Fruit fly (Drosophila melanogaster) whole organism, embryonic: Measurements from ENCODE around the gene CG17906.
A peak's percentile ranks its signal among the peaks of the same experiment; 100 is the strongest.

ENCODE experiments used
- Asciz ChIP-seq: fragments of 200-800 bp; sonication (Bioruptor generic); optimal IDR thresholded peaks from 2 replicates; lab custom pipeline; 2017; ENCODE audit warnings: missing biosample characterization, mild to moderate bottlenecking, missing genetic modification characterization, missing genetic modification reagents
- CG10267 ChIP-seq: fragments of 200-800 bp; sonication (Bioruptor generic); optimal IDR thresholded peaks from 2 replicates; lab custom pipeline; 2018; ENCODE audit warnings: missing biosample characterization, mild to moderate bottlenecking, missing genetic modification characterization, moderate library complexity
- CG10462 ChIP-seq: fragments of 200-800 bp; sonication (Bioruptor generic); optimal IDR thresholded peaks from 2 replicates; lab custom pipeline; 2016; ENCODE audit warnings: missing biosample characterization, missing genetic modification characterization
- CG12391 ChIP-seq: fragments of 200-800 bp; sonication (Bioruptor generic); optimal IDR thresholded peaks from 3 replicates; lab custom pipeline; 2018; ENCODE audit warnings: missing biosample characterization, mild to moderate bottlenecking, missing genetic modification characterization, moderate library complexity
- CG12659 ChIP-seq: fragments of 200-800 bp; sonication (Bioruptor generic); optimal IDR thresholded peaks from 3 replicates; lab custom pipeline; 2017; ENCODE audit warnings: mild to moderate bottlenecking, missing biosample characterization, missing genetic modification reagents, missing genetic modification characterization
- CG12744 ChIP-seq: fragments of 200-800 bp; sonication (Bioruptor generic); optimal IDR thresholded peaks from 2 replicates; lab custom pipeline; 2016; ENCODE audit warnings: missing biosample characterization, missing genetic modification characterization
- CG12769 ChIP-seq: fragments of 200-800 bp; sonication (Bioruptor generic); optimal IDR thresholded peaks from 2 replicates; lab custom pipeline; 2019; ENCODE audit warnings: missing biosample characterization, mild to moderate bottlenecking, missing genetic modification characterization, moderate library complexity
- CG13296 ChIP-seq: fragments of 200-800 bp; sonication (Bioruptor generic); optimal IDR thresholded peaks from 3 replicates; lab custom pipeline; 2018; ENCODE audit warnings: missing biosample characterization, mild to moderate bottlenecking, missing genetic modification characterization
- CG15011 ChIP-seq: fragments of 200-800 bp; sonication (Bioruptor generic); optimal IDR thresholded peaks from 3 replicates; lab custom pipeline; 2018; ENCODE audit warnings: missing biosample characterization, mild to moderate bottlenecking, missing genetic modification characterization
- CG15514 ChIP-seq: fragments of 200-800 bp; sonication (Bioruptor generic); optimal IDR thresholded peaks from 3 replicates; lab custom pipeline; 2017; ENCODE audit warnings: missing biosample characterization, missing genetic modification characterization, mild to moderate bottlenecking, moderate library complexity, missing genetic modification reagents
- CG17328 ChIP-seq: fragments of 200-800 bp; sonication (Bioruptor generic); IDR thresholded peaks from 2 replicates; pipeline ENCODE4 v1.3.6; 2022; ENCODE audit warnings: missing biosample characterization, missing genetic modification characterization
- CG34422 ChIP-seq: fragments of 200-800 bp; sonication (Bioruptor generic); IDR thresholded peaks from 3 replicates; pipeline ENCODE4 v1.3.6; 2022; ENCODE audit warnings: missing biosample characterization, missing genetic modification characterization
- CG4424 ChIP-seq: fragments of 200-800 bp; sonication (Bioruptor generic); optimal IDR thresholded peaks from 3 replicates; lab custom pipeline; 2016; ENCODE audit warnings: missing biosample characterization, missing genetic modification characterization
- CG6254 ChIP-seq: fragments of 200-800 bp; sonication (Bioruptor generic); optimal IDR thresholded peaks from 3 replicates; lab custom pipeline; 2017; ENCODE audit warnings: mild to moderate bottlenecking, missing biosample characterization, missing genetic modification reagents, missing genetic modification characterization
- CG6654 ChIP-seq: fragments of 200-800 bp; sonication (Bioruptor generic); optimal IDR thresholded peaks from 2 replicates; lab custom pipeline; 2017; ENCODE audit warnings: missing biosample characterization, mild to moderate bottlenecking, missing genetic modification characterization
- CG7372 ChIP-seq: fragments of 200-800 bp; sonication (Bioruptor generic); IDR thresholded peaks from 2 replicates; pipeline ENCODE4 v1.3.6; 2022; ENCODE audit warnings: missing biosample characterization, missing genetic modification characterization
- CG7556 ChIP-seq: fragments of 200-800 bp; sonication (Bioruptor generic); optimal IDR thresholded peaks from 2 replicates; lab custom pipeline; 2017; ENCODE audit warnings: missing biosample characterization, mild to moderate bottlenecking, missing genetic modification characterization
- CG8924 ChIP-seq: fragments of 200-800 bp; optimal IDR thresholded peaks from 3 replicates; lab custom pipeline; 2019; ENCODE audit warnings: missing biosample characterization, mild to moderate bottlenecking, missing genetic modification characterization, moderate library complexity
- Dek ChIP-seq: fragments of 200-800 bp; sonication (Bioruptor generic); optimal IDR thresholded peaks from 3 replicates; lab custom pipeline; 2019; ENCODE audit warnings: missing biosample characterization, mild to moderate bottlenecking, missing genetic modification characterization, moderate library complexity
- Dref ChIP-seq: fragments of 200-800 bp; sonication (Bioruptor generic); IDR thresholded peaks from 2 replicates; pipeline ENCODE4 v1.3.6; 2022; ENCODE audit warnings: missing biosample characterization, missing genetic modification characterization
- Ets65A ChIP-seq: fragments of 200-800 bp; sonication (Bioruptor generic); peaks from one replicate; lab custom pipeline; 2016; ENCODE audit warnings: missing biosample characterization, missing genetic modification characterization
- Gsc ChIP-seq: fragments of 200-800 bp; sonication (Bioruptor generic); IDR thresholded peaks from 2 replicates; pipeline ENCODE4 v1.3.6; 2022; ENCODE audit warnings: missing biosample characterization, missing genetic modification characterization
- HmgZ ChIP-seq: fragments of 200-800 bp; sonication (Bioruptor generic); optimal IDR thresholded peaks from 2 replicates; lab custom pipeline; 2018; ENCODE audit warnings: missing biosample characterization, mild to moderate bottlenecking, missing genetic modification characterization
- Hr51 ChIP-seq, 2 experiments: fragments of 200-800 bp; sonication (Bioruptor generic); optimal IDR thresholded peaks; 2 replicates in 1 of 2; 3 replicates in 1 of 2; lab custom pipeline; 2016 to 2018; ENCODE audit warnings: missing biosample characterization in 2 of 2, missing genetic modification characterization in 2 of 2, mild to moderate bottlenecking in 1 of 2, moderate library complexity in 1 of 2
- Hsf ChIP-seq: fragments of 200-800 bp; sonication (Bioruptor generic); optimal IDR thresholded peaks from 3 replicates; lab custom pipeline; 2016; ENCODE audit warnings: missing biosample characterization, missing genetic modification characterization
- MBD-R2 ChIP-seq: fragments of 200-800 bp; sonication (Bioruptor generic); IDR thresholded peaks from 2 replicates; pipeline ENCODE4 v1.3.6; 2022; ENCODE audit warnings: missing biosample characterization, missing genetic modification characterization
- MESR4 ChIP-seq: fragments of 200-800 bp; sonication (Bioruptor generic); optimal IDR thresholded peaks from 2 replicates; lab custom pipeline; 2018; ENCODE audit warnings: missing biosample characterization, mild to moderate bottlenecking, missing genetic modification characterization, moderate library complexity
- Meics ChIP-seq: fragments of 200-800 bp; sonication (Bioruptor generic); optimal IDR thresholded peaks from 2 replicates; lab custom pipeline; 2017; ENCODE audit warnings: missing biosample characterization, mild to moderate bottlenecking, missing genetic modification characterization
- NFAT ChIP-seq: fragments of 200-800 bp; sonication (Bioruptor generic); IDR thresholded peaks from 2 replicates; pipeline ENCODE4 v1.3.6; 2022; ENCODE audit warnings: missing biosample characterization, missing genetic modification characterization
- Oli ChIP-seq: fragments of 200-800 bp; sonication (Bioruptor generic); optimal IDR thresholded peaks from 2 replicates; lab custom pipeline; 2018; ENCODE audit warnings: missing biosample characterization, mild to moderate bottlenecking, missing genetic modification characterization, moderate library complexity
- Pdp1 ChIP-seq, 2 experiments: fragments of 200-800 bp; sonication (Bioruptor generic); optimal IDR thresholded peaks; 3 replicates each; lab custom pipeline; 2016; ENCODE audit warnings: missing biosample characterization in 2 of 2, missing genetic modification characterization in 2 of 2, mild to moderate bottlenecking in 1 of 2, moderate library complexity in 1 of 2
- TFAM ChIP-seq: fragments of 200-800 bp; sonication (Bioruptor generic); optimal IDR thresholded peaks from 2 replicates; lab custom pipeline; 2017; ENCODE audit warnings: missing biosample characterization, missing genetic modification characterization, inconsistent platforms
- Usf ChIP-seq: fragments of 200-800 bp; sonication (Bioruptor generic); optimal IDR thresholded peaks from 2 replicates; lab custom pipeline; 2017; ENCODE audit warnings: missing genotype, missing biosample characterization, missing genetic modification characterization
- ap ChIP-seq: fragments of 200-800 bp; sonication (Bioruptor generic); IDR thresholded peaks from 2 replicates; pipeline ENCODE4 v1.3.6; 2022; ENCODE audit warnings: missing biosample characterization, missing genetic modification characterization
- bigmax ChIP-seq: fragments of 200-800 bp; sonication (Bioruptor generic); optimal IDR thresholded peaks from 2 replicates; lab custom pipeline; 2018; ENCODE audit warnings: missing biosample characterization, mild to moderate bottlenecking, missing genetic modification characterization
- br ChIP-seq: fragments of >200 bp; optimal IDR thresholded peaks from 2 replicates; lab custom pipeline; 2017
- cad ChIP-seq: fragments of >200 bp; optimal IDR thresholded peaks from 2 replicates; lab custom pipeline; 2017; ENCODE audit warnings: missing biosample characterization, missing genetic modification characterization
- caup ChIP-seq: fragments of 200-800 bp; sonication (Bioruptor generic); optimal IDR thresholded peaks from 3 replicates; lab custom pipeline; 2017; ENCODE audit warnings: missing biosample characterization, mild to moderate bottlenecking, missing genetic modification characterization, moderate library complexity; ENCODE audit not compliant: severe bottlenecking
- ci ChIP-seq: fragments of 200-800 bp; sonication (Bioruptor generic); IDR thresholded peaks from 3 replicates; pipeline ENCODE4 v1.3.6; 2022; ENCODE audit warnings: missing biosample characterization, missing genetic modification characterization
- dpn ChIP-seq, 2 experiments: fragments of 200-800 bp; sonication (Bioruptor generic); optimal IDR thresholded peaks; 3 replicates each; lab custom pipeline; 2016; ENCODE audit warnings: missing biosample characterization in 2 of 2, missing genetic modification characterization in 2 of 2
- fd96Cb ChIP-seq: fragments of 200-800 bp; sonication (Bioruptor generic); optimal IDR thresholded peaks from 2 replicates; lab custom pipeline; 2018; ENCODE audit warnings: missing biosample characterization, mild to moderate bottlenecking, missing genetic modification characterization, moderate library complexity
- klu ChIP-seq: fragments of 200-800 bp; sonication (Bioruptor generic); IDR thresholded peaks from 2 replicates; pipeline ENCODE4 v1.3.6; 2022; ENCODE audit warnings: missing biosample characterization, missing genetic modification characterization
- mam ChIP-seq: fragments of 200-800 bp; sonication (Bioruptor generic); optimal IDR thresholded peaks from 3 replicates; lab custom pipeline; 2016; ENCODE audit warnings: missing biosample characterization, missing genetic modification characterization
- nerfin-1 ChIP-seq: fragments of 200-800 bp; sonication (Bioruptor generic); optimal IDR thresholded peaks from 3 replicates; lab custom pipeline; 2019; ENCODE audit warnings: missing biosample characterization, mild to moderate bottlenecking, missing genetic modification characterization, moderate library complexity
- pan ChIP-seq, 4 experiments: fragments of >200 bp in 3 of 4; fragments of 200-800 bp in 1 of 4; sonication (Bioruptor generic) in 1 of 4; optimal IDR thresholded peaks in 3 of 4; IDR thresholded peaks in 1 of 4; 2 replicates each; pipeline versions ENCODE4 v1.3.6 to Lab custom; 2017 to 2022; ENCODE audit warnings: missing biosample characterization in 2 of 4, missing genetic modification characterization in 2 of 4, mixed read lengths in 1 of 4
- schlank ChIP-seq: fragments of 200-800 bp; sonication (Bioruptor generic); optimal IDR thresholded peaks from 2 replicates; lab custom pipeline; 2018; ENCODE audit warnings: missing biosample characterization, mild to moderate bottlenecking, missing genetic modification characterization
- sens ChIP-seq: fragments of 200-800 bp; sonication (Bioruptor generic); peaks from one replicate; lab custom pipeline; 2016; ENCODE audit warnings: missing biosample characterization, missing genetic modification characterization
- stc ChIP-seq: fragments of 200-800 bp; sonication (Bioruptor generic); IDR thresholded peaks from 2 replicates; pipeline ENCODE4 v1.3.6; 2022; ENCODE audit warnings: missing biosample characterization, missing genetic modification characterization
- wdn ChIP-seq: fragments of 200-800 bp; sonication (Bioruptor generic); IDR thresholded peaks from 2 replicates; pipeline ENCODE4 v1.3.6; 2022; ENCODE audit warnings: missing biosample characterization, missing genetic modification characterization
- zfh1 ChIP-seq: fragments of 200-800 bp; sonication (Bioruptor generic); IDR thresholded peaks from 3 replicates; pipeline ENCODE4 v1.3.6; 2022; ENCODE audit warnings: missing biosample characterization, missing genetic modification characterization
- zfh2 ChIP-seq: fragments of 200-800 bp; sonication (Bioruptor generic); optimal IDR thresholded peaks from 2 replicates; lab custom pipeline; 2016; ENCODE audit warnings: missing biosample characterization, missing genetic modification characterization

Gene CG17906

dm6 chr2L:8959001-8959461, 35.2 kb upstream of the CG17906 start, which contains the start of gene CG31886 (continued):
- TF ChIP-seq bigmax (GFP tag; lab: Kevin White, UChicago): no peak
- no peak for TF ChIP-seq CG15011 (GFP tag; lab: Kevin White, UChicago)
- TF ChIP-seq CG4424 (GFP tag; lab: Kevin White, UChicago): peak; percentile 27
- TF ChIP-seq MBD-R2 (GFP tag; lab: Robert Waterston, UW): peak; percentile 21; the same call in 1 of the 2 replicates
- no peak for TF ChIP-seq CG12659 (GFP tag; lab: Kevin White, UChicago)
- 0 out of 2 replicates have a peak, but pooled peaks have one; percentile 52 for TF ChIP-seq stc (GFP tag; lab: Robert Waterston, UW)
- TF ChIP-seq Gsc (GFP tag; lab: Robert Waterston, UW): no peak
- no peak for TF ChIP-seq CG12769
- TF ChIP-seq ap: 0 out of 2 replicates have a peak, but pooled peaks have one; percentile 14
- no peak for TF ChIP-seq Pdp1 (GFP tag; optimal IDR thresholded peaks at IDR 0.05; lab: Kevin White, UChicago)
- no peak for TF ChIP-seq MESR4 (GFP tag; lab: Kevin White, UChicago)
- TF ChIP-seq mam (GFP tag; lab: Kevin White, UChicago): no peak
- TF ChIP-seq wdn (GFP tag; lab: Robert Waterston, UW): no peak
- TF ChIP-seq br (lab: Kevin White, UChicago): no peak
- peak; percentile 14 for TF ChIP-seq CG15514 (GFP tag; lab: Kevin White, UChicago)
- peak; percentile 58; the same call in 2 of the 3 replicates for TF ChIP-seq zfh1 (GFP tag; lab: Robert Waterston, UW)
- no peak for TF ChIP-seq Asciz (GFP tag; lab: Kevin White, UChicago)
- peak; percentile 28; the same call in 1 of the 2 replicates for TF ChIP-seq CG7372 (GFP tag; lab: Robert Waterston, UW)
- no peak for TF ChIP-seq CG10462
- TF ChIP-seq TFAM (GFP tag; lab: Kevin White, UChicago): no peak
- TF ChIP-seq CG10267 (tag; lab: Kevin White, UChicago): peak; percentile 3
- no peak for TF ChIP-seq CG6654 (GFP tag; lab: Kevin White, UChicago)
- no peak for TF ChIP-seq CG7556 (GFP tag; lab: Kevin White, UChicago)
- TF ChIP-seq caup (GFP tag; lab: Kevin White, UChicago): peak; percentile 18
- TF ChIP-seq CG34422 (GFP tag; lab: Robert Waterston, UW): no peak
- no peak for TF ChIP-seq Usf (GFP tag; lab: Kevin White, UChicago)
- TF ChIP-seq nerfin-1: no peak
- TF ChIP-seq fd96Cb (tag; lab: Kevin White, UChicago): no peak
- no peak for TF ChIP-seq Hr51 (GFP tag; optimal IDR thresholded peaks at IDR 0.05; lab: Kevin White, UChicago)
- TF ChIP-seq Meics: peak; percentile 30
- no peak for TF ChIP-seq Ets65A
- TF ChIP-seq ci (GFP tag; lab: Robert Waterston, UW): no peak
- no peak for TF ChIP-seq Hsf (GFP tag; lab: Kevin White, UChicago)
- no peak for TF ChIP-seq Dref (GFP tag; lab: Robert Waterston, UW)
- TF ChIP-seq NFAT (GFP tag; lab: Robert Waterston, UW): no peak
- peak; percentile 8 for TF ChIP-seq Dek
- TF ChIP-seq Oli (tag; lab: Kevin White, UChicago): peak; percentile 7
- no peak for TF ChIP-seq klu
- TF ChIP-seq HmgZ (tag; lab: Kevin White, UChicago): no peak
- TF ChIP-seq schlank (tag; lab: Kevin White, UChicago): no peak
- no peak for TF ChIP-seq cad (GFP tag; lab: Kevin White, UChicago)
- peak; percentile 78 for TF ChIP-seq sens (GFP tag; lab: Kevin White, UChicago)
- no peak for TF ChIP-seq CG6254
- TF ChIP-seq CG13296 (GFP tag; lab: Kevin White, UChicago): no peak
- no peak for TF ChIP-seq zfh2
- no peak for TF ChIP-seq CG12744 (GFP tag; lab: Kevin White, UChicago)
- TF ChIP-seq dpn (GFP tag; optimal IDR thresholded peaks at IDR 0.05; lab: Kevin White, UChicago): no peak
- TF ChIP-seq pan (optimal IDR thresholded peaks at IDR 0.05; lab: Kevin White, UChicago): no peak
- TF ChIP-seq pan (GFP tag; optimal IDR thresholded peaks at IDR 0.05 in 1 of 2, IDR thresholded peaks at IDR 0.05 in 1 of 2): no peak
- peak; percentile 49; the same call in 1 of the 2 replicates for TF ChIP-seq CG17328 (GFP tag; lab: Robert Waterston, UW)
- TF ChIP-seq CG12391 (tag; lab: Kevin White, UChicago): peak; percentile 21
- no peak for TF ChIP-seq CG8924 (tag; lab: Kevin White, UChicago)
